Worm (Caenorhabditis elegans): ENCODE measurements around the gene Y49E10.27.

DNA sequence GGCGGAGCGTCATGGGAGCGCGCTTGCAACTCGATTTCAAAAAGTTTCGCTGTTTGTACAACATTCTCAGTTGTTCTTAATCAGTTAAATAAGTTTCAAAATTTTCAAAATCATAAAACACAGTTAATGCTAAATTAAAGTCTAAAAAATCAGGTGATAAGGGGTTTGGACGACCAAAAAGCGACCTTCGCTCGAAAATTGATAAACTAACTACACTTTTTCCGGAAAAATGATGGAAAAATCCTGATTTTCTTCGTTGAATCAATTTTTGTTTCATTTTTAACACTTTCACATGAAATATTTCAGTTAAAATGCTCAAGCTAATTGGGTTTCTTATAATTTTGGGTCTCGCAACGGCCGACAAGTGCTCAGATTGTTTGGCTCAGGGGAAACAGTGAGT, 4.0 kb upstream of the Y49E10.27 start, which contains the start of gene Y49E10.16:
- no peak for TF ChIP-seq C08G9.2 (tag; optimal IDR thresholded peaks at IDR 0.05)
- no peak for TF ChIP-seq elt-4 (tag; optimal IDR thresholded peaks at IDR 0.05)
- TF ChIP-seq ama-1 (optimal IDR thresholded peaks at IDR 0.05), result no peak
- TF ChIP-seq tbx-2 (tag; optimal IDR thresholded peaks at IDR 0.05), result no peak
- TF ChIP-seq ztf-16 (tag; optimal IDR thresholded peaks at IDR 0.05), result no peak
- no peak for TF ChIP-seq hlh-13 (GFP tag; optimal IDR thresholded peaks at IDR 0.05)
